Worm (Caenorhabditis elegans) whole organism, L3 larva: ENCODE results near the gene srj-53.

Experiments
- R02D3.7 ChIP-seq: fragments of 150-350 bp; optimal IDR thresholded peaks from 2 replicates; lab custom pipeline; 2014; ENCODE audit warnings: missing biosample characterization, missing genetic modification characterization
- lin-39 ChIP-seq: fragments of 150-350 bp; optimal IDR thresholded peaks from 2 replicates; lab custom pipeline; 2018; ENCODE audit warnings: missing biosample characterization, missing genetic modification reagents, missing genetic modification characterization
- snpc-4 ChIP-seq: fragments of 150-350 bp; optimal IDR thresholded peaks from 2 replicates; lab custom pipeline; 2014; ENCODE audit warnings: missing biosample characterization, missing genetic modification characterization

DNA sequence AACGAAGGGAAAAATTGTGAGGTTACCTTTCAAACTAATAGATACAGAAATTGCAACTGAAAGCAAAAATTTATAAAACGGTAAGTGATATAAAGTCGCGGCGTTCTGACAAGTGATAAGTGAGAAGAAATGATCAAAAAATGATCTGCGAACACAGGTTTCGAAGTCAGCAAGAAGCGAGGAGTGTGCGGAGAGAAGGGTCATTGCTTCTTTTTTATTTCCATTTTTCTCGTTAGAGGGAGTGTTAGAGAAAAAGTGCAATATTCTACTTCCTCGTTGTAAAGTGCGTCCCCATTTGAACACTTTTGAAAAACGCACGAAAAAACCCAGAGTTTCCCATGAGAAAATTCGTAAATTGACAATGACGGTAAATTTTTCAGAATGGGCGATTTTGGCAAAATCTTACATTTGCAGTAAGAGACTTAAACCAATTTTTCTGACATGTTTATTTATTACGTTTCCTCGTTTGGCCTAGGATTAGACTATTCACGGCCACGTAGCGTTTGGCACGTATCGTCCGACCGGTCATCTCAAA lies 17.9 kb downstream of the srj-53 start, which contains the start of the genes fbxa-72 and srx-21:
- no peak for TF ChIP-seq lin-39
- TF ChIP-seq R02D3.7 (tag; lab: Kevin White, UChicago) = no peak
- TF ChIP-seq snpc-4 (tag; lab: Kevin White, UChicago) = peak; percentile 12
